Fruit fly (Drosophila melanogaster) whole organism, prepupa: ENCODE data around the gene CG15136.

Experiments used
- Blimp-1 ChIP-seq: fragments of 200-800 bp; sonication (Bioruptor generic); optimal IDR thresholded peaks from 3 replicates; lab custom pipeline; 2017; ENCODE audit warnings: missing biosample characterization, missing genetic modification characterization, mild to moderate bottlenecking, moderate library complexity, missing genetic modification reagents
- CG10631 ChIP-seq: fragments of 200-800 bp; sonication (Bioruptor generic); optimal IDR thresholded peaks from 2 replicates; lab custom pipeline; 2016; ENCODE audit warnings: missing biosample characterization, missing genetic modification characterization
- CG11294 ChIP-seq: fragments of 200-800 bp; sonication (Bioruptor generic); IDR thresholded peaks from 2 replicates; pipeline ENCODE4 v1.3.6; 2022; ENCODE audit warnings: missing biosample characterization, missing genetic modification characterization
- CG11762 ChIP-seq: fragments of 200-800 bp; sonication (Bioruptor generic); optimal IDR thresholded peaks from 3 replicates; lab custom pipeline; 2016; ENCODE audit warnings: missing biosample characterization, missing genetic modification characterization; ENCODE audit not compliant: insufficient read depth
- CG1621 ChIP-seq: fragments of 200-800 bp; sonication (Bioruptor generic); optimal IDR thresholded peaks from 3 replicates; lab custom pipeline; 2018; ENCODE audit warnings: missing biosample characterization, mild to moderate bottlenecking, missing genetic modification characterization
- CG16779 ChIP-seq: fragments of 200-800 bp; sonication (Bioruptor generic); optimal IDR thresholded peaks from 3 replicates; lab custom pipeline; 2017; ENCODE audit warnings: missing biosample characterization, mild to moderate bottlenecking, missing genetic modification characterization
- CG3032 ChIP-seq: fragments of 200-800 bp; optimal IDR thresholded peaks from 2 replicates; lab custom pipeline; 2019; ENCODE audit warnings: missing biosample characterization, mild to moderate bottlenecking, missing genetic modification characterization, moderate library complexity
- CG32006 ChIP-seq: fragments of 200-800 bp; sonication (Bioruptor generic); optimal IDR thresholded peaks from 3 replicates; lab custom pipeline; 2017; ENCODE audit warnings: missing biosample characterization, mild to moderate bottlenecking, missing genetic modification characterization
- CG3919 ChIP-seq: fragments of 200-800 bp; sonication (Bioruptor generic); optimal IDR thresholded peaks from 3 replicates; lab custom pipeline; 2016; ENCODE audit warnings: missing biosample characterization, missing genetic modification characterization
- CG4318 ChIP-seq: fragments of 200-800 bp; sonication (Bioruptor generic); optimal IDR thresholded peaks from 3 replicates; lab custom pipeline; 2017; ENCODE audit warnings: missing biosample characterization, mild to moderate bottlenecking, missing genetic modification characterization
- CG6163 ChIP-seq: fragments of 200-800 bp; sonication (Bioruptor generic); IDR thresholded peaks from 3 replicates; pipeline ENCODE4 v1.3.6; 2022; ENCODE audit warnings: missing biosample characterization, missing genetic modification characterization
- CG6276 ChIP-seq: fragments of 200-800 bp; sonication (Bioruptor generic); optimal IDR thresholded peaks from 2 replicates; lab custom pipeline; 2017; ENCODE audit warnings: missing biosample characterization, mild to moderate bottlenecking, missing genetic modification characterization
- CG6792 ChIP-seq: fragments of 200-800 bp; sonication (Bioruptor generic); optimal IDR thresholded peaks from 3 replicates; lab custom pipeline; 2016; ENCODE audit warnings: missing biosample characterization, missing genetic modification characterization
- CG6854 ChIP-seq: fragments of 200-800 bp; sonication (Bioruptor generic); optimal IDR thresholded peaks from 2 replicates; lab custom pipeline; 2017; ENCODE audit warnings: missing biosample characterization, mild to moderate bottlenecking, missing genetic modification characterization
- CG8119 ChIP-seq: fragments of 200-800 bp; sonication (Bioruptor generic); IDR thresholded peaks from 3 replicates; pipeline ENCODE4 v1.3.6; 2022; ENCODE audit warnings: missing biosample characterization, missing genetic modification characterization
- CG8319 ChIP-seq: fragments of 200-800 bp; sonication (Bioruptor generic); optimal IDR thresholded peaks from 3 replicates; lab custom pipeline; 2016; ENCODE audit warnings: missing biosample characterization, missing genetic modification characterization
- CG8632 ChIP-seq: fragments of 200-800 bp; sonication (Bioruptor generic); optimal IDR thresholded peaks from 3 replicates; lab custom pipeline; 2016; ENCODE audit warnings: missing biosample characterization, missing genetic modification characterization
- CG9139 ChIP-seq: fragments of 200-800 bp; sonication (Bioruptor generic); optimal IDR thresholded peaks from 3 replicates; lab custom pipeline; 2017; ENCODE audit warnings: missing biosample characterization, mild to moderate bottlenecking, missing genetic modification characterization
- Eip75B ChIP-seq: fragments of 200-800 bp; sonication (Bioruptor generic); optimal IDR thresholded peaks from 3 replicates; lab custom pipeline; 2016; ENCODE audit warnings: missing biosample characterization, missing genetic modification characterization
- Eip93F ChIP-seq: fragments of 200-800 bp; sonication (Bioruptor generic); optimal IDR thresholded peaks from 2 replicates; lab custom pipeline; 2016; ENCODE audit warnings: missing biosample characterization, mild to moderate bottlenecking, missing genetic modification characterization
- Hr4 ChIP-seq: fragments of 200-800 bp; sonication (Bioruptor generic); optimal IDR thresholded peaks from 3 replicates; lab custom pipeline; 2016; ENCODE audit warnings: missing biosample characterization, missing genetic modification characterization
- Met ChIP-seq: fragments of 200-800 bp; sonication (Bioruptor generic); optimal IDR thresholded peaks from 3 replicates; lab custom pipeline; 2016; ENCODE audit warnings: missing biosample characterization, missing genetic modification characterization
- OdsH ChIP-seq: fragments of 200-800 bp; sonication (Bioruptor generic); optimal IDR thresholded peaks from 3 replicates; lab custom pipeline; 2016; ENCODE audit warnings: missing biosample characterization, missing genetic modification characterization
- Smox ChIP-seq: fragments of 200-800 bp; sonication (Bioruptor generic); optimal IDR thresholded peaks from 3 replicates; lab custom pipeline; 2016; ENCODE audit warnings: missing biosample characterization, missing genetic modification characterization
- Sox102F ChIP-seq: fragments of 200-800 bp; sonication (Bioruptor generic); optimal IDR thresholded peaks from 2 replicates; lab custom pipeline; 2016; ENCODE audit warnings: missing biosample characterization, mild to moderate bottlenecking, missing genetic modification characterization
- Sox14 ChIP-seq: fragments of 200-800 bp; sonication (Bioruptor generic); optimal IDR thresholded peaks from 3 replicates; lab custom pipeline; 2016; ENCODE audit warnings: missing biosample characterization, missing genetic modification characterization
- achi ChIP-seq: fragments of 200-800 bp; sonication (Bioruptor generic); optimal IDR thresholded peaks from 3 replicates; lab custom pipeline; 2016; ENCODE audit warnings: missing biosample characterization, missing genetic modification characterization
- acj6 ChIP-seq: fragments of 200-800 bp; sonication (Bioruptor generic); optimal IDR thresholded peaks from 3 replicates; lab custom pipeline; 2016; ENCODE audit warnings: missing biosample characterization, missing genetic modification characterization
- dsx ChIP-seq: fragments of 200-800 bp; optimal IDR thresholded peaks from 3 replicates; lab custom pipeline; 2019; ENCODE audit warnings: missing biosample characterization, mild to moderate bottlenecking, missing genetic modification characterization, moderate library complexity; ENCODE audit not compliant: poor library complexity, severe bottlenecking
- fd59A ChIP-seq: fragments of 200-800 bp; sonication (Bioruptor generic); optimal IDR thresholded peaks from 2 replicates; lab custom pipeline; 2017; ENCODE audit warnings: missing biosample characterization, mild to moderate bottlenecking, missing genetic modification characterization, missing genetic modification reagents
- fd85E ChIP-seq: fragments of 200-800 bp; sonication (Bioruptor generic); optimal IDR thresholded peaks from 3 replicates; lab custom pipeline; 2016; ENCODE audit warnings: missing biosample characterization, missing genetic modification characterization
- net ChIP-seq: fragments of 200-800 bp; sonication (Bioruptor generic); optimal IDR thresholded peaks from 3 replicates; lab custom pipeline; 2016; ENCODE audit warnings: missing biosample characterization, missing genetic modification characterization
- pdm3 ChIP-seq: fragments of 200-800 bp; sonication (Bioruptor generic); optimal IDR thresholded peaks from 3 replicates; lab custom pipeline; 2016; ENCODE audit warnings: missing biosample characterization, missing genetic modification characterization
- topi ChIP-seq: fragments of 200-800 bp; sonication (Bioruptor generic); optimal IDR thresholded peaks from 3 replicates; lab custom pipeline; 2016; ENCODE audit warnings: missing biosample characterization, missing genetic modification characterization

The CG15136 gene

DNA sequence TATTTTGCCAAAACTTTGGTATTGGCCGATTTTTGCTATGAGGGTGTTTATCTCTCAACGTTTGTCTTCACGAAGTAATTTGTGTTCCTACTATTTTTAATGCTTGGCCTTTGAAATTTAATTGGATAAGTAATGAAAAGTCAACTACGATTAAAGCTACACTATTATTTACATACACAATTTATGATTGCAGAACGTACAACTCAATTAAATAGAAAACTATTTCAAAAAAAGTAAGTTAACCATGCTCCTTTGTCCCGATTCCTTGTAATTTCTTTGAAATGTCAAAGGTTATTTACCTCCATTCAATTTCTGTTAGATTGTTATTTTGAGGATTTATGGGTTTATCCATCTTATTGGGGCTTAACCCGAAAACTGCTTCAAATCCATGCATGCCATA lies at the start of gene CG15136:
Gene CG15136, minus strand, starts transcription at position 101 of the 400 bp plus-strand sequence.
- TF ChIP-seq OdsH (no peak), pdm3 (GFP tag; lab: Kevin White, UChicago) (no peak), net (no peak), CG6854 (GFP tag; lab: Kevin White, UChicago) (no peak), CG10631 (GFP tag; lab: Kevin White, UChicago) (no peak), CG1621 (tag; lab: Kevin White, UChicago) (no peak)

DNA sequence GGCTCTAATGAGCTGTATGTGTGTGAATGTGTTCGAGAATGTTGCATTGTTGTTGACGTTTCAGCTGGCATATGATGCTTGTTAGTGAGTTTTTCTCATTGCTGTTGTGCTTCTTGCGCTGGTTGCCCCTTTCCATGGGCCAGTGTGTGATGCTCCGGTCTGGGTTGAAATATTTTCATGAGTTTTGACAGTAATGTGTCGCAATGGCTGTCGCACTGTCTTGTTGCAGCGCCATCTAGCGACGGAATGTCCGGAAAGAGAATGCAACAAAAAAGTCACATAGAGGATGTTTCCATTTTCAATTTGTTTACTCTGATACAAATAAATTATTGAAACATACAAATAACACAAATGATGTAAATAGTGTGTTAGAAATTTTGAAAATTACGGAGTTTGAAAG lies 44.7 kb upstream of the CG15136 start:
- TF ChIP-seq Sox102F (no peak), Hr4 (GFP tag; lab: Kevin White, UChicago) (no peak), fd85E (no peak), achi (GFP tag; lab: Kevin White, UChicago) (no peak), CG16779 (no peak), CG4318 (no peak), CG10631 (GFP tag; lab: Kevin White, UChicago) (no peak), CG6163 (GFP tag; lab: Robert Waterston, UW) (no peak), CG8119 (GFP tag; lab: Robert Waterston, UW) (no peak)

DNA sequence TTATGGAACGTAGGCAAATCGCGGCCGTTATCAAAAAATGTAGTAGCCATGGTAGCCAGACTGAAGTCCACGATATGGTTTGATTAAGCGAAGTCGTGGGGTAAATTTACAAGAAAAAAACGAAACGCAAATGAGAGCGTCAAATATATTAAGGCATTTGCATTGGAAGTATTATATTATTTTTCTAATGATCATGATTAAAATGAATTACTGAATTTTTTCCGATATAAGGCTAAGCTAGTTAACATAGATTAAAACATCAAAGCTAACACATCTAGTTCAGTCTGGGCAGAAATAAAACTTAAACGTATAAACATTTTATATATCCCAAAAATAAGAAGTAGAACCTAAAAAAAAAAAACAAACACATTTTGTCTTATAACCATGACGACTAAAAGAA lies 39.3 kb upstream of the CG15136 start, which contains the start of gene CG12620:
Gene CG12620, plus strand, starts transcription at position 301 of the 400 bp plus-strand sequence.
- TF ChIP-seq CG6792 (GFP tag; lab: Kevin White, UChicago) (no peak), CG10631 (GFP tag; lab: Kevin White, UChicago) (no peak), CG9139 (GFP tag; lab: Kevin White, UChicago) (no peak), CG1621 (tag; lab: Kevin White, UChicago) (no peak), fd59A (no peak), Eip93F (GFP tag; lab: Kevin White, UChicago) (no peak), topi (GFP tag; lab: Kevin White, UChicago) (no peak), CG8319 (GFP tag; lab: Kevin White, UChicago) (no peak), CG6276 (GFP tag; lab: Kevin White, UChicago) (no peak), CG11762 (GFP tag; lab: Kevin White, UChicago) (no peak), CG32006 (GFP tag; lab: Kevin White, UChicago) (no peak), Smox (GFP tag; lab: Kevin White, UChicago) (no peak), CG3032 (tag; lab: Kevin White, UChicago) (no peak), net (no peak), Eip75B (GFP tag; lab: Kevin White, UChicago) (no peak), CG3919 (no peak)
- TF ChIP-seq, all 60 proteins: peak for 0

DNA sequence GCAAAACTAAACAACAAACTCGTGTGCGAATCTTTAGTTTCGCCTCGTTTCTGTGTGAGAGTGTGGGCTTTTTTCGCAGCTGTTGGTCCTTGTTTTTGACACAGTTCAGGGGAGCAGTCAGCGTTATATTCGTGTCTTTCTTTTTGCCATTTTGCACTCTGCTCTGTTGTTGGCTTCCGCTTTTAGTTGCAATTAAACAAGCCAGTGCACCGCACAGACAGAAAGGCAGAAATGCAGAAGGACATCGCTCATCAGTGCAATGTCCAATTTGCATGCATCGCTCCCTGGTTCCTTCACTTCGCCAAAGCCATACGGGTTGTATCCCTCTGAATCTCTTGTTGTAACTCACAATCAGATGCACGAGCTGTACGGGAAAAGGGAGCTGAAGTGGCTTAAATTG lies 3.8 kb upstream of the CG15136 start:
- TF ChIP-seq dsx: no peak
- no peak for TF ChIP-seq Sox102F
- TF ChIP-seq Eip93F (GFP tag; lab: Kevin White, UChicago): no peak
- TF ChIP-seq Blimp-1 (GFP tag; lab: Kevin White, UChicago): no peak

DNA sequence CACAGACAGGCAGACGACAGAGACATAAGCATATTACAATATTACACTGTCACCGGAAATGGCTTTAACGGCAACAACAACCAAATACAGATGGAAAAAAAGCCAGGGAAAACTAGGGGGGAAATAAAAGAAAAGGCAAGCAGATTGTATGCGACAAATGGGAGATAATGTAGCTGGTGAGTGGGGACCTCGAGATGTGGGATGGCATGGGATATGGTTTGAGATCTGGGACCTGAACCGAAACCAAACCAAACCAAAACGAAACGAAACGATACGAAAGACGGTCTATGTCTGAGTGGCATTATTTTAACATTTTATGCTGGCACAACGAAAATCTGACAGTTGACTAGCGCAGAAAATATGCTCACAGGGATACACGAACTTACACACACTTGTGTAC lies 6.9 kb downstream of the CG15136 start:
- no peak for TF ChIP-seq Sox14
- TF ChIP-seq acj6 (GFP tag; lab: Kevin White, UChicago): no peak
- TF ChIP-seq CG8632 (GFP tag; lab: Kevin White, UChicago): no peak
- TF ChIP-seq Blimp-1 (GFP tag; lab: Kevin White, UChicago): no peak
- no peak for TF ChIP-seq CG6163 (GFP tag; lab: Robert Waterston, UW)
- no peak for TF ChIP-seq Met
- TF ChIP-seq CG11294 (GFP tag; lab: Robert Waterston, UW): no peak
